Worm (Caenorhabditis elegans) whole organism, L2 larva: Measurements from ENCODE around the gene srx-44.

Experiments
- dmd-4 ChIP-seq: sonication (generic microtip); optimal IDR thresholded peaks from 2 replicates; lab custom pipeline; 2017; ENCODE audit warnings: missing biosample characterization, missing genetic modification characterization
- fos-1 ChIP-seq: fragments of 150-350 bp; optimal IDR thresholded peaks from 2 replicates; lab custom pipeline; 2014; ENCODE audit warnings: missing biosample characterization, missing genetic modification characterization

The srx-44 gene

ce11 chrV:16071167-16071566, 51.0 kb downstream of the srx-44 start, which contains the start of gene nhr-176:
Gene nhr-176, plus strand, starts transcription at chrV:16071325.
- no peak for TF ChIP-seq dmd-4 (tag; lab: Kevin White, UChicago)
- TF ChIP-seq fos-1 = peak; percentile 9
